Fruit fly (Drosophila melanogaster) ovary, adult (tissue): ENCODE results near the gene spn-F.

Experiments used
- CG17801 ChIP-seq: fragments of 200-800 bp; optimal IDR thresholded peaks from 2 replicates; lab custom pipeline; 2019; ENCODE audit warnings: missing biosample characterization, mild to moderate bottlenecking, missing genetic modification characterization, moderate library complexity; ENCODE audit not compliant: partially characterized antibody

The spn-F gene

DNA sequence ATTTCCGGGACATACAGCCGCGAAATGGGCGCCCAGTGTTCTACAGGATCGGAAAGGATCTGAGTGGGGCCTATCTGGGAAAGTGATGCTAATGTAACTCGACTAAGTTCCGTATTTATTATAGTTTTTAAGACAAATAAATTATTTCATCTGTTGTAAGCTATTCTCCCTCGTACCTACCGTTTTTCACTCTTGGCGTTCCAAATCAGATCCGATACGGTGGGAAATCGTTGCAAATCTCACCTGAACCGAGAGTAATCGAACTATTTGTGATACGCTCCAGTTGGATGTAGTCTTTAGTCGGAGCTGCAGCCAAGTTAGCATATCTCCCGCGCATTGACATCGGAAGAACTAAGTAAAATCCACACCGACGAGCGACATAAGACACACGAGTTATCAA is 5.0 kb downstream of the spn-F start, which contains the start of gene CAH16:
Gene CAH16 (plus strand): TSS at position 301 of the 400 bp plus-strand sequence.
- TF ChIP-seq CG17801 (GFP tag; lab: Kevin White, UChicago), result no peak

DNA sequence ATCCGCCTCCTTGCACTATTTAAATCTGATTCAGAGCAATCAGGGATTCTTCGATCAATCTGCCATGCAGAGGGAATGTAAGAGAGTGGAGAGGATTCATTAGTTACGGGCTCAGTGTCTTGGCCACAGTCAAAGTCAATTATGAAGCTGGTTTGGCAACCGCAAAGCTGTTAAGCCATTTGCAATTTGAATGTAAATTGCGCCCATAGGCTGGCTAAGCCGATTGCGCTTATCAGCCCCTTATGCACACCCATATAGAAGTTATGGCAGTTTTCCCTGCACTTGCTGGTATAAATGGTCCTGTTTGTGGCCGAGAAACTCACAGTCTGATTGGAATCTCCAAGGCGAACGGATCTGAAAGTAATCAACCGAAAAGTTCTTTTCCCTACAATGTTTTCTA is 7.4 kb downstream of the spn-F start, which contains the start of gene CAH5:
Gene CAH5 (plus strand): TSS at position 301 of the 400 bp plus-strand sequence.
- no peak for TF ChIP-seq CG17801 (GFP tag; lab: Kevin White, UChicago)

DNA sequence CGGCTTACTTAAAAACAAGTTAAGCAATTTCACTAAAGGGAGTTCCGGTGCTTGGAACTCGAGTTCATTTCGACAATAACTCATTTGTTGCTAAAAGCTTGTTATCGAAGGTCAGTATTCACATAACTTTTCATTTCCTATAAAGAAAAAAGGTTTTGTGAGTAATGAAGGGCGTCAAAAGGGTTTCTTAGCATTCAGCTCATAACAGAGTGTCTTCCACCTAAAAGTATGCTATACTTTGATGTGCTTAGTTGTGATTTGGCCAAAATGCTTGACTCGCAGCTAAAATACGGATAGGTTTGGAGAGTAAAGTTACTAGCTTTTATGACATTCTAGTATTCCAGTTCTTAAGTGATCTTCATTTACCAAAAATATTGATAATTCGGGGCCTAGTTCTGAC is 9.0 kb downstream of the spn-F start:
- peak; percentile 0 for TF ChIP-seq CG17801 (GFP tag; lab: Kevin White, UChicago)

DNA sequence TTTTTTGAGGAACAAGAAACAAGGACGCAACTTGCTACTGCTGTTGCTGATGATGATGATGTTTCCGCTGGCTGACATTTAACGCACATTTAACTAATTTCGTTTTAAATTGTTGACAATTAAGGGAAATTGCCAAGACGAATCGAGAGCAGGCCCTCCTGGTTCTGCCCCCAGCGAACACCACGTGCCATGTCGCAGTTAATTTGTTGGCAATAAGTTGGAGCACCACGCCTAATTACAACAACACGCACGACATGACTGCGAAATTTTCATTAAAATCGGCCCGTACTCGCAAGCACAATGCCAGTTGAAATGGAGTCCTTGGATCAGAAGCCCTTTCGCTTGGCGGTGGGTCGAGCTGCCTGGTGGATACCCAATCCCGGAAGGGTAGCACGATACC is 10.5 kb downstream of the spn-F start, which contains the start of gene ppk24:
Gene ppk24 (plus strand): TSS at position 301 of the 400 bp plus-strand sequence.
- no peak for TF ChIP-seq CG17801 (GFP tag; lab: Kevin White, UChicago)

DNA sequence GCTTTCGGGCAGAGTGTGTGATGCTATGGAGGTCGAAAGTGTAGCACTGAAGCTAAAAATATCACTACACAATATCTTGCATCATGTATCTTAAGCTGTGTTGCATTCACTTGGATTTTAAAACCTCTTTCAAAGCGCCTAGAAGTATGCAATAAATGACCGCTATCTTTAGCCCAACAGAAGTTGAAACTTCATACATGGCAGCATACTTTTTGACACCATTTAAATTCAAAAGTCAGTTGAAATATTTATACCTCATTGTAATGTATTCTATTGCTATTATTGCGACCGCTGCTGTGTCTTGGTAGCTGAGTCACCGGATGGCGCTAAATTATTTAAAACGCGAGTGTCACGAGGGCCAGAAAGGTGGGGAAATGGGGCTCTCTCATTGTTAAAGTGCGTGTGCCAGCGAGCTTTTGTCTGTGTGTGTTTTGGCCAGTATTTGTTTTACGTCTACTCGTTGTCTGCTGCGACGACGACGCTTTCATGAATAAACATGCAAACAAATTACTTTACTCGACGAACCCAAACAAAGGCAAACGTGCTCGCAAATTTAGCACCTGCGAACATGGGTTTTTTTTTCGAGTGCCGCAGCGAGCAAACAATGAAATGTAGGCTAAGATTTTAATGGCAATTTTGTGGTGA is 16.0 kb downstream of the spn-F start:
- TF ChIP-seq CG17801 (GFP tag; lab: Kevin White, UChicago), result no peak

DNA sequence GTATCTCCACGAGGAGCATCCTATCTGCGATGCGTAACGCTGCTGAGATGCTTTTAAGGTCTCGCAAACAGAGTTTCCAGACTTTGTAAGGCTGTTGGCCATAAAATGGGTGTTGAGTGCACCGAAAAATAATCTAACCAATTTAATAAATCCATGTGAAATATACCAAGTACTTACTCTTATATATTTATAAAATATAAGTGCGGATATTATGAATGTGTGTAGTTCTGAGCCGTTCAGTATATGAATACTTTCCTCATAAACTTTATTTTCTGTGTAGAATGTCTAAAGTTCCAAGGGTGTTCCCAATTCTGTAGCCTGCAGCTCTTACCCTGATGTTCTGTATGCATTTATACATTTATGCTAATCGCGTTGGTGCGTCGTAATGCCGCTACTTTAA is 30.9 kb downstream of the spn-F start:
- no peak for TF ChIP-seq CG17801 (GFP tag; lab: Kevin White, UChicago)

DNA sequence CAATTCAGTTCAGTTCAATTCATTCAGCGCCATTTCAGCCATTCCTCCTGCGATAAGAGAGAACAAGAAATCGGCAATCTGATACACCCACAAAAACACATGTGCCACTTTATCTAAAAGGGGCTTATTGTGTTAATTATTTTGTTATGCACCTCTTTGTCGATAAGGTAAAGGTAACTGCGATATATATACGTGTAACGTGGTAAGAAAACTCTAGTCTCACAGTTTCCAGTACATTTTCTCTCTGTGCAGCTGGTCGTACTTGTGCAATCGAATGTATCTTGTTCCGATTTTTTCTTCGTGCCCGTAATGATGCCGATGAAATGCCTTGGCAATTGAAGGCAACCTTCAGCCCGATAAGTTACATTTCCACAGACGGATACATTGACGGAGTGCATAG is 32.6 kb downstream of the spn-F start:
- TF ChIP-seq CG17801 (GFP tag; lab: Kevin White, UChicago), result no peak

DNA sequence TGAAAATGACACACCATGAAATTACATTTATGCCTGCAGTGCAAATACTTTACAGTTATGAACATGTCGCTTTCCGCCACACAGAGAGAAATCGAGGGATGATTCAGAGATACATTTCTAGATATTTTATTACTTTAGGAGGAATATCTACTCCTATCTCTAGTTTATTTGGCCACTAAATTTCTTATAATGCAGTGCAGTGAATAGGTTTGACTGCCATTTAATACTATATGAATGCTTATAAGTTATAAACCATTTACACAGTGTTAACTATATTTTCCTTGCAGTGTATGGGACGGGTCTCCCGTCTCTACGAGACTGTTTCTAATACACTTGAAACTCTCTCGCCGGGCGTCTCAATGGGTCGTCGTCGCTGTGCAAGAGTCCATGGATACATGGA is 35.3 kb downstream of the spn-F start:
- TF ChIP-seq CG17801 (GFP tag; lab: Kevin White, UChicago), result no peak

DNA sequence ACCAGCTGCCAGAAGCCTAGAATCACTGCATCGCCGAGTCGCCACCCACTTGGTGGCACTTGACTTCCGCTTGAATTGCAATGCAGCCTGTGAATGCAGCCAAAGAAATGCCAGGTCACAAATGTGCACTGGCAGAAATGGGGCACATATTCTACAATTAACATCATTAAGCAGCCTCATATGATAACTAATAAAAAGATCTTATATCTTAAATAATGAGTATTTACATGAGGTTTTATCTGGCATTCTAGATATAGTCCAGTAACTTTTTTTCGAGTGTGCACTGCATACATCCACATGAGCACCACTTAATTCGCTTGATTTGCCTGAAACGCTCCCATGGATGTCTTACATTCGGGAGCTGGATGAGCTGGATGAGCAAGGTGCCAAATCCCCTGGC is 40.8 kb downstream of the spn-F start:
- TF ChIP-seq CG17801 (GFP tag; lab: Kevin White, UChicago), result no peak

DNA sequence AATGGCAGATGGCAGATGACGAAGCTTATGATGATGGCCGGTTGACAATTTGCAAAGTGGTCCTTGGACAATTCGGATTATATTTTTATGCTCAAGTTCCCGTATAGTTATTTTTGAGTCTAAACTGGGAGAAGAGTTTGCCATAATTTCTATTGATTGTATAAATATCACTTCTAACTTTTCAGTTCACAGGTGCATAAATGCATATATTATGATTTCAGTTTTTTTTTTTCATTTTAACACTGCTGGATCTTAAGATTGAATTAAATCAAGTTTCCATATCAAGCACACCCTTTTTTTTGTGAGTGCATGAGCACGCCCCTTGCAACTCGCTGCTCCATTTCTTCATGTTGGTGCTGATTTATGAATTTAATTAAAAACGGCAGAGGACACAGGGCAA is 42.1 kb downstream of the spn-F start:
- TF ChIP-seq CG17801 (GFP tag; lab: Kevin White, UChicago), result no peak

DNA sequence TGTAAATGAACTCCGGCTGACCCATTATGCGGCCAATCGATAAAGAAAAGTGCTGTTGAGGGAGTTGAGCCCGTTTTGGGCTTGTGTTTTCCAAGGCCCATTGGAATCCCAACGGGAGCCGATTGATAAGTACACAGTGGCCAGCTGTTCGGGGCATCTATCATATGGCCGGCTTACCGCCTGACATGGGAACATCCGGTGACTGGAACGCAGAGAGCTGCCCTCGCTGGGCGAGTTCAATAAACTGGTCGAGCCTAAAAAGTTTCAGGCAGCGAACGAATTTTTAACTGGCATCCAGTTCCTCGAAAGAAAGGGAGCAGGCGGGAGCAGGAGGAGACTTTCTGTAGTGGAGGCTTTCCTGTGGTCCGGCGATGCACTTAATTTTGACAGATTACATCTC is 46.6 kb downstream of the spn-F start:
- no peak for TF ChIP-seq CG17801 (GFP tag; lab: Kevin White, UChicago)

DNA sequence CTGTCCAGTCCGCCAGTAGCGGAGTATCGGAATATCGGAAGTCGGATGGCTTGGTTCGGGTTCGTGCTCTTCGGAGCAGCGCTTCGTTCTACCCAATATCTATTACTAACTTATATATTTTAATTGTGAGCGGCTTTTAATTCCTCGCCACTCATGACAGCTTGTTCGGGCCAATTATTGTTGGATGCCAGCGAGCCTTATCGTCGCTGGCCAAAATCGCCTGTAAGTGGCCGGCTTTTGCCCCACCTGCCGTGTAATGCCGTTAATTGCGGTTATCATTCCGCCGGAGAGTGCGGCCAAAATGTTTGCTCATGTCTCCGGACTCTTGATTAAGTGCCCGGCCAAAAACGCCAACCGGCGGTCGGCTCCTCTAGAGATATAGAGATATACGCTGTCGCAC is 50.4 kb downstream of the spn-F start, which contains the start of gene pHCl-2:
Gene pHCl-2 (minus strand): TSS at position 101 of the 400 bp plus-strand sequence.
- TF ChIP-seq CG17801 (GFP tag; lab: Kevin White, UChicago), result no peak
